Worm (Caenorhabditis elegans) whole organism, late embryonic: ENCODE measurements around the gene W04E12.5.

Experiments used
- K02D7.2 ChIP-seq: sonication (generic microtip); optimal IDR thresholded peaks from 2 replicates; lab custom pipeline; 2017; ENCODE audit warnings: mild to moderate bottlenecking, missing genetic modification characterization, missing compliant biosample characterization
- K09A11.1 ChIP-seq: sonication (generic microtip); optimal IDR thresholded peaks from 2 replicates; lab custom pipeline; 2017; ENCODE audit warnings: antibody characterized with exemption, mild to moderate bottlenecking, missing genetic modification characterization, missing compliant biosample characterization; ENCODE audit not compliant: insufficient read depth
- T23F11.4 ChIP-seq: fragments of 200-800 bp; sonication (Bioruptor generic); optimal IDR thresholded peaks from 2 replicates; lab custom pipeline; 2018; ENCODE audit warnings: mild to moderate bottlenecking, missing genetic modification characterization, missing compliant biosample characterization
- Y22D7AL.16 ChIP-seq: sonication (generic microtip); optimal IDR thresholded peaks from 2 replicates; lab custom pipeline; 2016; ENCODE audit warnings: missing genetic modification characterization, missing compliant biosample characterization
- ahr-1 ChIP-seq: sonication (generic microtip); optimal IDR thresholded peaks from 2 replicates; lab custom pipeline; 2016; ENCODE audit warnings: missing genetic modification characterization, missing compliant biosample characterization
- ama-1 ChIP-seq: fragments of 150-350 bp; optimal IDR thresholded peaks from 2 replicates; lab custom pipeline; 2014
- ceh-2 ChIP-seq: sonication (generic microtip); optimal IDR thresholded peaks from 2 replicates; lab custom pipeline; 2016; ENCODE audit warnings: missing genotype, missing genetic modification characterization, missing compliant biosample characterization
- ceh-24 ChIP-seq: sonication (generic microtip); optimal IDR thresholded peaks from 2 replicates; lab custom pipeline; 2016; ENCODE audit warnings: mild to moderate bottlenecking, missing genetic modification characterization, missing compliant biosample characterization
- ceh-45 ChIP-seq: fragments of 200-800 bp; sonication (Bioruptor generic); IDR thresholded peaks from 2 replicates; pipeline ENCODE4 v1.3.6; 2022; ENCODE audit warnings: missing genetic modification reagents, missing genetic modification characterization, missing compliant biosample characterization
- ceh-48 ChIP-seq: sonication (generic microtip); optimal IDR thresholded peaks from 2 replicates; lab custom pipeline; 2016; ENCODE audit warnings: missing genetic modification characterization, inconsistent platforms, missing compliant biosample characterization
- ceh-9 ChIP-seq: sonication (generic microtip); optimal IDR thresholded peaks from 2 replicates; lab custom pipeline; 2016; ENCODE audit warnings: mild to moderate bottlenecking, missing genetic modification characterization, inconsistent platforms, missing compliant biosample characterization
- elt-2 ChIP-seq: sonication (generic microtip); optimal IDR thresholded peaks from 2 replicates; lab custom pipeline; 2016; ENCODE audit warnings: missing genetic modification reagents, missing genetic modification characterization, missing compliant biosample characterization
- ets-4 ChIP-seq: sonication (generic microtip); optimal IDR thresholded peaks from 2 replicates; lab custom pipeline; 2016; ENCODE audit warnings: missing genetic modification characterization, missing compliant biosample characterization
- eyg-1 ChIP-seq: sonication (generic microtip); optimal IDR thresholded peaks from 2 replicates; lab custom pipeline; 2016; ENCODE audit warnings: missing genotype, missing genetic modification characterization, missing compliant biosample characterization
- hlh-15 ChIP-seq: sonication (generic microtip); optimal IDR thresholded peaks from 2 replicates; lab custom pipeline; 2016; ENCODE audit warnings: missing genetic modification characterization, missing compliant biosample characterization
- lim-6 ChIP-seq: sonication (generic microtip); optimal IDR thresholded peaks from 2 replicates; lab custom pipeline; 2016; ENCODE audit warnings: missing genetic modification characterization, missing compliant biosample characterization
- lin-11 ChIP-seq: fragments of 200-800 bp; sonication (Bioruptor generic); optimal IDR thresholded peaks from 2 replicates; lab custom pipeline; 2018; ENCODE audit warnings: mild to moderate bottlenecking, missing genetic modification characterization, missing compliant biosample characterization
- nfya-1 ChIP-seq: sonication (generic microtip); optimal IDR thresholded peaks from 2 replicates; lab custom pipeline; 2017; ENCODE audit warnings: missing genetic modification characterization, mild to moderate bottlenecking, missing compliant biosample characterization, antibody characterized with exemption, moderate library complexity
- nhr-11 ChIP-seq: fragments of 150-350 bp; optimal IDR thresholded peaks from 2 replicates; lab custom pipeline; 2014; ENCODE audit warnings: missing biosample characterization, missing genetic modification characterization
- nhr-232 ChIP-seq: sonication (generic microtip); optimal IDR thresholded peaks from 2 replicates; lab custom pipeline; 2016; ENCODE audit warnings: missing genetic modification characterization, missing compliant biosample characterization
- npax-4 ChIP-seq: sonication (generic microtip); optimal IDR thresholded peaks from 2 replicates; lab custom pipeline; 2016; ENCODE audit warnings: missing genetic modification characterization, missing compliant biosample characterization
- odd-2 ChIP-seq: sonication (generic microtip); optimal IDR thresholded peaks from 2 replicates; lab custom pipeline; 2017; ENCODE audit warnings: antibody characterized with exemption, mild to moderate bottlenecking, missing genetic modification characterization, missing compliant biosample characterization
- pat-9 ChIP-seq: fragments of 200-800 bp; sonication (Bioruptor generic); optimal IDR thresholded peaks from 2 replicates; lab custom pipeline; 2018; ENCODE audit warnings: mild to moderate bottlenecking, missing genetic modification characterization, moderate library complexity, missing compliant biosample characterization
- pax-1 ChIP-seq: fragments of 150-350 bp; optimal IDR thresholded peaks from 2 replicates; lab custom pipeline; 2014; ENCODE audit warnings: missing biosample characterization, missing genetic modification characterization
- pha-2 ChIP-seq: sonication (generic microtip); optimal IDR thresholded peaks from 2 replicates; lab custom pipeline; 2017; ENCODE audit warnings: mild to moderate bottlenecking, missing genetic modification characterization, missing compliant biosample characterization
- pha-4 ChIP-seq: fragments of 150-350 bp; optimal IDR thresholded peaks from 2 replicates; lab custom pipeline; 2018; ENCODE audit warnings: missing biosample characterization, missing genetic modification reagents, missing genetic modification characterization
- pqm-1 ChIP-seq: sonication (generic microtip); optimal IDR thresholded peaks from 2 replicates; lab custom pipeline; 2016; ENCODE audit warnings: missing genetic modification characterization, missing compliant biosample characterization
- sdc-2 ChIP-seq: sonication (generic microtip); optimal IDR thresholded peaks from 2 replicates; lab custom pipeline; 2016; ENCODE audit warnings: missing genotype, missing genetic modification characterization, missing compliant biosample characterization
- sox-4 ChIP-seq: sonication (generic microtip); optimal IDR thresholded peaks from 2 replicates; lab custom pipeline; 2017; ENCODE audit warnings: mild to moderate bottlenecking, missing genetic modification characterization, inconsistent platforms, missing compliant biosample characterization
- tbx-7 ChIP-seq: sonication (generic microtip); optimal IDR thresholded peaks from 2 replicates; lab custom pipeline; 2016; ENCODE audit warnings: missing genotype, missing genetic modification characterization, missing compliant biosample characterization
- unc-3 ChIP-seq, 2 experiments: fragments of 200-800 bp in 1 of 2; sonication (Bioruptor generic) in 1 of 2; sonication (generic microtip) in 1 of 2; conservative IDR thresholded peaks in 1 of 2; optimal IDR thresholded peaks in 1 of 2; 2 replicates each; pipeline versions ENCODE4 v1.3.6 to Lab custom; 2016 to 2022; ENCODE audit warnings: missing compliant biosample characterization in 2 of 2, missing genetic modification characterization in 2 of 2, missing genetic modification reagents in 1 of 2
- unc-86 ChIP-seq: sonication (generic microtip); optimal IDR thresholded peaks from 2 replicates; lab custom pipeline; 2016; ENCODE audit warnings: missing genetic modification characterization, missing compliant biosample characterization
- zip-5 ChIP-seq: sonication (generic microtip); optimal IDR thresholded peaks from 2 replicates; lab custom pipeline; 2016; ENCODE audit warnings: missing genetic modification characterization, missing compliant biosample characterization
- ztf-16 ChIP-seq: sonication (generic microtip); optimal IDR thresholded peaks from 2 replicates; lab custom pipeline; 2017; ENCODE audit warnings: missing genetic modification characterization, missing compliant biosample characterization

W04E12.5 gene

ce11 chrV:19756253-19756652 lies 10.3 kb downstream of the W04E12.5 start, which contains the start of gene W04E12.9:
Gene W04E12.9, plus strand, starts transcription at chrV:19756553.
- TF ChIP-seq pax-1 (tag; lab: Kevin White, UChicago) (no peak), ceh-9 (tag; lab: Kevin White, UChicago) (no peak), lim-6 (no peak), pha-2 (tag; lab: Kevin White, UChicago) (no peak), T23F11.4 (GFP tag; lab: Kevin White, UChicago) (no peak), ahr-1 (tag; lab: Kevin White, UChicago) (no peak)

- TF ChIP-seq T23F11.4 (GFP tag; lab: Kevin White, UChicago), result no peak
- no peak for TF ChIP-seq tbx-7 (tag; lab: Kevin White, UChicago)
- no peak for TF ChIP-seq lin-11 (tag; lab: Kevin White, UChicago)
- no peak for TF ChIP-seq ama-1 (lab: Kevin White, UChicago)
- no peak for TF ChIP-seq unc-86 (tag; lab: Kevin White, UChicago)
- TF ChIP-seq nhr-11, result no peak
- no peak for TF ChIP-seq sox-4 (tag; lab: Kevin White, UChicago)
- TF ChIP-seq ceh-24 (tag; lab: Kevin White, UChicago), result no peak
- no peak for TF ChIP-seq lim-6
- TF ChIP-seq ztf-16 (tag; lab: Kevin White, UChicago), result no peak
- TF ChIP-seq pha-2 (tag; lab: Kevin White, UChicago), result no peak
- TF ChIP-seq nhr-232 (tag; lab: Kevin White, UChicago), result no peak
- TF ChIP-seq unc-3 (GFP tag; conservative IDR thresholded peaks at IDR 0.05; lab: Robert Waterston, UW), result no peak
- TF ChIP-seq unc-3 (tag; optimal IDR thresholded peaks at IDR 0.05; lab: Kevin White, UChicago), result no peak
Observed at ce11 chrV:19759282-19759681, 13.3 kb downstream of the W04E12.5 start.

ce11 chrV:19760751-19761150 lies 14.8 kb downstream of the W04E12.5 start, which contains the start of gene M162.5:
Gene M162.5, plus strand, starts transcription at chrV:19761051.
- TF ChIP-seq tbx-7 (tag; lab: Kevin White, UChicago) (no peak), pqm-1 (no peak), ahr-1 (tag; lab: Kevin White, UChicago) (no peak), npax-4 (tag; lab: Kevin White, UChicago) (no peak), ceh-24 (tag; lab: Kevin White, UChicago) (no peak), elt-2 (tag; lab: Kevin White, UChicago) (no peak), pat-9 (tag; lab: Kevin White, UChicago) (no peak), zip-5 (tag; lab: Kevin White, UChicago) (no peak)

ce11 chrV:19767719-19768118 lies 21.8 kb downstream of the W04E12.5 start:
- TF ChIP-seq elt-2 (tag; lab: Kevin White, UChicago) (no peak), nfya-1 (tag; lab: Kevin White, UChicago) (peak; percentile 77), sox-4 (tag; lab: Kevin White, UChicago) (no peak), sdc-2 (tag; lab: Kevin White, UChicago) (no peak)

ce11 chrV:19771660-19772059 lies 25.7 kb downstream of the W04E12.5 start, which contains the start of gene M162.15:
Gene M162.15, minus strand, starts transcription at chrV:19771760.
- TF ChIP-seq ceh-48 (tag; lab: Kevin White, UChicago) (no peak), pha-2 (tag; lab: Kevin White, UChicago) (no peak), ceh-2 (tag; lab: Kevin White, UChicago) (no peak), pqm-1 (no peak), ceh-9 (tag; lab: Kevin White, UChicago) (no peak), ets-4 (tag; lab: Kevin White, UChicago) (no peak), Y22D7AL.16 (tag; lab: Kevin White, UChicago) (no peak), ceh-45 (no peak), lim-6 (no peak), eyg-1 (no peak), K02D7.2 (tag; lab: Kevin White, UChicago) (no peak), T23F11.4 (GFP tag; lab: Kevin White, UChicago) (no peak), odd-2 (tag; lab: Kevin White, UChicago) (no peak), unc-86 (tag; lab: Kevin White, UChicago) (no peak), K09A11.1 (tag; lab: Kevin White, UChicago) (no peak), hlh-15 (tag; lab: Kevin White, UChicago) (no peak), pha-4 (tag; lab: Kevin White, UChicago) (no peak)
